Worm (Caenorhabditis elegans) whole organism, late embryonic: ENCODE results near the gene mboa-3.

Experiments used
- C08G9.2 ChIP-seq: sonication (generic microtip); optimal IDR thresholded peaks from 2 replicates; lab custom pipeline; 2016; ENCODE audit warnings: mild to moderate bottlenecking, missing genetic modification characterization, moderate library complexity, missing compliant biosample characterization
- C38D4.7 ChIP-seq: fragments of 200-800 bp; sonication (Bioruptor generic); optimal IDR thresholded peaks from 2 replicates; lab custom pipeline; 2018; ENCODE audit warnings: mild to moderate bottlenecking, missing genetic modification characterization, moderate library complexity, missing compliant biosample characterization
- F13H6.1 ChIP-seq: sonication (generic microtip); optimal IDR thresholded peaks from 2 replicates; lab custom pipeline; 2016; ENCODE audit warnings: missing genetic modification characterization, missing compliant biosample characterization
- K09A11.1 ChIP-seq: sonication (generic microtip); optimal IDR thresholded peaks from 2 replicates; lab custom pipeline; 2017; ENCODE audit warnings: antibody characterized with exemption, mild to moderate bottlenecking, missing genetic modification characterization, missing compliant biosample characterization; ENCODE audit not compliant: insufficient read depth
- T23F11.4 ChIP-seq: fragments of 200-800 bp; sonication (Bioruptor generic); optimal IDR thresholded peaks from 2 replicates; lab custom pipeline; 2018; ENCODE audit warnings: mild to moderate bottlenecking, missing genetic modification characterization, missing compliant biosample characterization
- ama-1 ChIP-seq: fragments of 150-350 bp; optimal IDR thresholded peaks from 2 replicates; lab custom pipeline; 2014
- ceh-18 ChIP-seq: sonication (generic microtip); optimal IDR thresholded peaks from 2 replicates; lab custom pipeline; 2016; ENCODE audit warnings: missing genetic modification characterization, missing compliant biosample characterization
- ceh-19 ChIP-seq: fragments of 200-800 bp; sonication (Bioruptor generic); optimal IDR thresholded peaks from 2 replicates; lab custom pipeline; 2018; ENCODE audit warnings: mild to moderate bottlenecking, missing genetic modification characterization, missing compliant biosample characterization
- ceh-24 ChIP-seq: sonication (generic microtip); optimal IDR thresholded peaks from 2 replicates; lab custom pipeline; 2016; ENCODE audit warnings: mild to moderate bottlenecking, missing genetic modification characterization, missing compliant biosample characterization
- ceh-30 ChIP-seq: fragments of 150-350 bp; optimal IDR thresholded peaks from 2 replicates; lab custom pipeline; 2014; ENCODE audit warnings: missing biosample characterization, missing genetic modification characterization
- ceh-31 ChIP-seq: sonication (generic microtip); optimal IDR thresholded peaks from 2 replicates; lab custom pipeline; 2016; ENCODE audit warnings: missing genetic modification characterization, missing compliant biosample characterization
- ceh-34 ChIP-seq: sonication (generic microtip); optimal IDR thresholded peaks from 2 replicates; lab custom pipeline; 2016; ENCODE audit warnings: mild to moderate bottlenecking, missing genetic modification characterization, missing compliant biosample characterization
- ceh-48 ChIP-seq: sonication (generic microtip); optimal IDR thresholded peaks from 2 replicates; lab custom pipeline; 2016; ENCODE audit warnings: missing genetic modification characterization, inconsistent platforms, missing compliant biosample characterization
- ceh-6 ChIP-seq: fragments of 200-800 bp; sonication (Bioruptor generic); optimal IDR thresholded peaks from 2 replicates; lab custom pipeline; 2018; ENCODE audit warnings: mild to moderate bottlenecking, missing genetic modification characterization, missing compliant biosample characterization
- ceh-9 ChIP-seq: sonication (generic microtip); optimal IDR thresholded peaks from 2 replicates; lab custom pipeline; 2016; ENCODE audit warnings: mild to moderate bottlenecking, missing genetic modification characterization, inconsistent platforms, missing compliant biosample characterization
- che-1 ChIP-seq: sonication (generic microtip); optimal IDR thresholded peaks from 2 replicates; lab custom pipeline; 2016; ENCODE audit warnings: mild to moderate bottlenecking, missing genetic modification characterization, missing compliant biosample characterization
- dmd-4 ChIP-seq: sonication (generic microtip); optimal IDR thresholded peaks from 2 replicates; lab custom pipeline; 2016; ENCODE audit warnings: borderline replicate concordance, missing genetic modification characterization, missing compliant biosample characterization
- dve-1 ChIP-seq: sonication (generic microtip); optimal IDR thresholded peaks from 2 replicates; lab custom pipeline; 2017; ENCODE audit warnings: antibody characterized with exemption, mild to moderate bottlenecking, missing genetic modification characterization, missing compliant biosample characterization
- elt-2 ChIP-seq: sonication (generic microtip); optimal IDR thresholded peaks from 2 replicates; lab custom pipeline; 2016; ENCODE audit warnings: missing genetic modification reagents, missing genetic modification characterization, missing compliant biosample characterization
- elt-4 ChIP-seq: sonication (generic microtip); optimal IDR thresholded peaks from 2 replicates; lab custom pipeline; 2016; ENCODE audit warnings: missing genetic modification characterization, missing compliant biosample characterization
- eyg-1 ChIP-seq: sonication (generic microtip); optimal IDR thresholded peaks from 2 replicates; lab custom pipeline; 2016; ENCODE audit warnings: missing genotype, missing genetic modification characterization, missing compliant biosample characterization
- fkh-6 ChIP-seq: sonication (generic microtip); optimal IDR thresholded peaks from 2 replicates; lab custom pipeline; 2016; ENCODE audit warnings: missing genetic modification characterization, missing compliant biosample characterization
- gmeb-2 ChIP-seq: sonication (generic microtip); optimal IDR thresholded peaks from 2 replicates; lab custom pipeline; 2016; ENCODE audit warnings: missing genetic modification characterization, inconsistent platforms, missing compliant biosample characterization
- hlh-13 ChIP-seq: fragments of 200-800 bp; sonication (Bioruptor generic); optimal IDR thresholded peaks from 2 replicates; lab custom pipeline; 2018; ENCODE audit warnings: mild to moderate bottlenecking, missing genetic modification characterization, missing compliant biosample characterization
- hlh-15 ChIP-seq: sonication (generic microtip); optimal IDR thresholded peaks from 2 replicates; lab custom pipeline; 2016; ENCODE audit warnings: missing genetic modification characterization, missing compliant biosample characterization
- hlh-30 ChIP-seq: sonication (generic microtip); optimal IDR thresholded peaks from 2 replicates; lab custom pipeline; 2017; ENCODE audit warnings: antibody characterized with exemption, missing genetic modification characterization, missing compliant biosample characterization; ENCODE audit not compliant: insufficient read depth
- hlh-6 ChIP-seq: sonication (generic microtip); optimal IDR thresholded peaks from 2 replicates; lab custom pipeline; 2016; ENCODE audit warnings: missing genotype, missing genetic modification characterization, missing compliant biosample characterization
- lim-6 ChIP-seq: sonication (generic microtip); optimal IDR thresholded peaks from 2 replicates; lab custom pipeline; 2016; ENCODE audit warnings: missing genetic modification characterization, missing compliant biosample characterization
- lin-11 ChIP-seq: fragments of 200-800 bp; sonication (Bioruptor generic); optimal IDR thresholded peaks from 2 replicates; lab custom pipeline; 2018; ENCODE audit warnings: mild to moderate bottlenecking, missing genetic modification characterization, missing compliant biosample characterization
- madf-2 ChIP-seq: sonication (generic microtip); optimal IDR thresholded peaks from 2 replicates; lab custom pipeline; 2017; ENCODE audit warnings: missing genetic modification characterization, missing compliant biosample characterization
- nfya-1 ChIP-seq: sonication (generic microtip); optimal IDR thresholded peaks from 2 replicates; lab custom pipeline; 2017; ENCODE audit warnings: missing genetic modification characterization, mild to moderate bottlenecking, missing compliant biosample characterization, antibody characterized with exemption, moderate library complexity
- npax-4 ChIP-seq: sonication (generic microtip); optimal IDR thresholded peaks from 2 replicates; lab custom pipeline; 2016; ENCODE audit warnings: missing genetic modification characterization, missing compliant biosample characterization
- odd-2 ChIP-seq: sonication (generic microtip); optimal IDR thresholded peaks from 2 replicates; lab custom pipeline; 2017; ENCODE audit warnings: antibody characterized with exemption, mild to moderate bottlenecking, missing genetic modification characterization, missing compliant biosample characterization
- pax-1 ChIP-seq: fragments of 150-350 bp; optimal IDR thresholded peaks from 2 replicates; lab custom pipeline; 2014; ENCODE audit warnings: missing biosample characterization, missing genetic modification characterization
- pha-4 ChIP-seq: fragments of 150-350 bp; optimal IDR thresholded peaks from 2 replicates; lab custom pipeline; 2018; ENCODE audit warnings: missing biosample characterization, missing genetic modification reagents, missing genetic modification characterization
- ref-2 ChIP-seq: sonication (generic microtip); optimal IDR thresholded peaks from 2 replicates; lab custom pipeline; 2016; ENCODE audit warnings: missing genetic modification characterization, missing compliant biosample characterization
- rnt-1 ChIP-seq: sonication (generic microtip); optimal IDR thresholded peaks from 2 replicates; lab custom pipeline; 2016; ENCODE audit warnings: missing genetic modification characterization, missing compliant biosample characterization
- sox-2 ChIP-seq: fragments of 200-800 bp; sonication (Bioruptor generic); IDR thresholded peaks from 2 replicates; pipeline ENCODE4 v1.3.6; 2022; ENCODE audit warnings: missing genetic modification reagents, missing genetic modification characterization, missing compliant biosample characterization
- tbx-2 ChIP-seq: sonication (generic microtip); optimal IDR thresholded peaks from 2 replicates; lab custom pipeline; 2016; ENCODE audit warnings: missing genetic modification characterization, missing compliant biosample characterization
- ttx-3 ChIP-seq: sonication (generic microtip); optimal IDR thresholded peaks from 2 replicates; lab custom pipeline; 2016; ENCODE audit warnings: missing genetic modification reagents, missing genetic modification characterization, missing compliant biosample characterization
- unc-3 ChIP-seq, 2 experiments: fragments of 200-800 bp in 1 of 2; sonication (Bioruptor generic) in 1 of 2; sonication (generic microtip) in 1 of 2; conservative IDR thresholded peaks in 1 of 2; optimal IDR thresholded peaks in 1 of 2; 2 replicates each; pipeline versions ENCODE4 v1.3.6 to Lab custom; 2016 to 2022; ENCODE audit warnings: missing compliant biosample characterization in 2 of 2, missing genetic modification characterization in 2 of 2, missing genetic modification reagents in 1 of 2
- unc-42 ChIP-seq: sonication (generic microtip); optimal IDR thresholded peaks from 2 replicates; lab custom pipeline; 2016; ENCODE audit warnings: missing genotype, missing genetic modification characterization, missing compliant biosample characterization
- unc-55 ChIP-seq: sonication (generic microtip); optimal IDR thresholded peaks from 2 replicates; lab custom pipeline; 2017; ENCODE audit warnings: missing biosample characterization, missing genetic modification reagents, missing genetic modification characterization
- zip-5 ChIP-seq: sonication (generic microtip); optimal IDR thresholded peaks from 2 replicates; lab custom pipeline; 2016; ENCODE audit warnings: missing genetic modification characterization, missing compliant biosample characterization

Gene mboa-3

ce11 chrX:5518352-5518751 is 4.3 kb downstream of the mboa-3 start:
- TF ChIP-seq hlh-15 (tag; lab: Kevin White, UChicago) (no peak), hlh-6 (tag; lab: Kevin White, UChicago) (peak; percentile 74), pha-4 (tag; lab: Kevin White, UChicago) (no peak), C38D4.7 (GFP tag; lab: Kevin White, UChicago) (no peak), T23F11.4 (no peak), ama-1 (lab: Kevin White, UChicago) (no peak), sox-2 (GFP tag; lab: Robert Waterston, UW) (no peak), hlh-13 (no peak), eyg-1 (tag; lab: Kevin White, UChicago) (no peak), dmd-4 (tag; lab: Kevin White, UChicago) (no peak), odd-2 (no peak), ceh-31 (tag; lab: Kevin White, UChicago) (peak; percentile 49), unc-55 (GFP tag; lab: Kevin White, UChicago) (no peak), tbx-2 (tag; lab: Kevin White, UChicago) (peak; percentile 27), ceh-30 (no peak), ttx-3 (no peak), F13H6.1 (tag; lab: Kevin White, UChicago) (no peak), ceh-48 (tag; lab: Kevin White, UChicago) (no peak), fkh-6 (tag; lab: Kevin White, UChicago) (peak; percentile 14), madf-2 (tag; lab: Kevin White, UChicago) (no peak), ceh-19 (GFP tag; lab: Kevin White, UChicago) (no peak), ref-2 (tag; lab: Kevin White, UChicago) (peak; percentile 10), rnt-1 (tag; lab: Kevin White, UChicago) (no peak), lim-6 (no peak), unc-3 (GFP tag; conservative IDR thresholded peaks at IDR 0.05; lab: Robert Waterston, UW) (no peak), unc-3 (tag; optimal IDR thresholded peaks at IDR 0.05; lab: Kevin White, UChicago) (no peak), hlh-30 (tag; lab: Kevin White, UChicago) (no peak), gmeb-2 (tag; lab: Kevin White, UChicago) (no peak), zip-5 (no peak), C08G9.2 (tag; lab: Kevin White, UChicago) (no peak), ceh-18 (tag; lab: Kevin White, UChicago) (no peak), ceh-24 (tag; lab: Kevin White, UChicago) (no peak), npax-4 (tag; lab: Kevin White, UChicago) (no peak), nfya-1 (no peak), ceh-6 (GFP tag; lab: Kevin White, UChicago) (no peak), ceh-9 (tag; lab: Kevin White, UChicago) (no peak), elt-4 (tag; lab: Kevin White, UChicago) (no peak), ceh-34 (tag; lab: Kevin White, UChicago) (peak; percentile 24), unc-42 (tag; lab: Kevin White, UChicago) (peak; percentile 31), lin-11 (tag; lab: Kevin White, UChicago) (no peak), pax-1 (no peak), dve-1 (tag; lab: Kevin White, UChicago) (no peak), K09A11.1 (tag; lab: Kevin White, UChicago) (no peak), che-1 (tag; lab: Kevin White, UChicago) (no peak), elt-2 (tag; lab: Kevin White, UChicago) (no peak)
- TF ChIP-seq, all 69 proteins: peak for 7
